Worm (Caenorhabditis elegans): Measurements from ENCODE around the gene T07F8.4.

DNA sequence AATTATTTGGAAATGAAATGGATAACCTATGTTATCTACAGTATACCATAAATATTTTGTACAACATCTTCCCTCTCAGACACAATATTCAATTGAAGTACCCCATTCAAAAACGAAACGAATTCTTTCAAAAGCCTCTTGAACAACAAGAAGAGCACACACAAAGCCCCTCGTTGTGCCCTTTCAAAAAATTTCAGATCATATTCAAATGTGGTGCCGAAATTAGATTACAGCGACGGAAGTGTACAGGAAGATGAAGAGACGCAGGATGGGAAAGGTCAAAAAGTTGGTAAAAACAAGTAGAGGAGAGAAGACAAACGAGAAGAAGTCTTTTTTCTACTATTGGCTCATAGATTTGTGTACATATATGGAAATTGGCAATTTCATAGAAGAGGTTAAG is 44.3 kb upstream of the T07F8.4 start:
- TF ChIP-seq blmp-1 (tag; optimal IDR thresholded peaks at IDR 0.05) (no peak), lsy-2 (tag; optimal IDR thresholded peaks at IDR 0.05) (no peak), unc-62 (GFP tag; optimal IDR thresholded peaks at IDR 0.05) (no peak), pha-4 (tag; optimal IDR thresholded peaks at IDR 0.05) (no peak), tbx-8 (GFP tag; optimal IDR thresholded peaks at IDR 0.05) (no peak), nhr-12 (tag; optimal IDR thresholded peaks at IDR 0.05) (no peak)

Data from whole organism, mixed stage, embryonic.